Worm (Caenorhabditis elegans): Measurements from ENCODE around the gene srx-50.

Gene srx-50

ce11 chrIV:7081214-7081613 is 23.4 kb downstream of the srx-50 start, which contains the start of gene Y43B11AR.1:
Y43B11AR.1 (plus strand) TSS chrIV:7081514.
- TF ChIP-seq nhr-20 (tag; optimal IDR thresholded peaks at IDR 0.05) (no peak), dsc-1 (tag; optimal IDR thresholded peaks at IDR 0.05) (no peak), sup-37 (GFP tag; optimal IDR thresholded peaks at IDR 0.05) (no peak), unc-86 (tag; optimal IDR thresholded peaks at IDR 0.05) (no peak), F16B12.6 (tag; optimal IDR thresholded peaks at IDR 0.05) (no peak), hlh-17 (GFP tag; optimal IDR thresholded peaks at IDR 0.05; ENCODE audit: borderline replicate concordance) (no peak), nhr-12 (tag; optimal IDR thresholded peaks at IDR 0.05) (no peak), mef-2 (tag; optimal IDR thresholded peaks at IDR 0.05) (no peak)

- no peak for TF ChIP-seq ztf-4 (tag; optimal IDR thresholded peaks at IDR 0.05)
- no peak for TF ChIP-seq mab-9 (GFP tag; IDR thresholded peaks at IDR 0.05)
- no peak for TF ChIP-seq unc-98 (GFP tag; IDR thresholded peaks at IDR 0.05)
- no peak for TF ChIP-seq zag-1 (tag; optimal IDR thresholded peaks at IDR 0.05)
- no peak for TF ChIP-seq blmp-1 (tag; optimal IDR thresholded peaks at IDR 0.05)
- TF ChIP-seq nhr-11 (tag; optimal IDR thresholded peaks at IDR 0.05) = no peak
- peak; percentile 44 for TF ChIP-seq fos-1 (tag; optimal IDR thresholded peaks at IDR 0.05)
- no peak for TF ChIP-seq aha-1 (tag; optimal IDR thresholded peaks at IDR 0.05)
- peak; percentile 78 for TF ChIP-seq aly-2 (tag; optimal IDR thresholded peaks at IDR 0.05)
- TF ChIP-seq mdl-1 (tag; optimal IDR thresholded peaks at IDR 0.05) = no peak
- TF ChIP-seq egl-13 (tag; optimal IDR thresholded peaks at IDR 0.05) = no peak
- TF ChIP-seq nhr-71 (tag; optimal IDR thresholded peaks at IDR 0.05) = peak; percentile 46
- no peak for TF ChIP-seq ceh-90 (tag; optimal IDR thresholded peaks at IDR 0.05)
- no peak for TF ChIP-seq pqm-1 (tag; optimal IDR thresholded peaks at IDR 0.05)
- TF ChIP-seq nhr-90 (tag; optimal IDR thresholded peaks at IDR 0.05; ENCODE audit: poor library complexity) = peak; percentile 34
- no peak for TF ChIP-seq ceh-82 (tag; optimal IDR thresholded peaks at IDR 0.05)
- TF ChIP-seq grh-1 (GFP tag; IDR thresholded peaks at IDR 0.05) = no peak
- TF ChIP-seq elt-2 (tag; optimal IDR thresholded peaks at IDR 0.05) = no peak
- TF ChIP-seq isw-1 (GFP tag; IDR thresholded peaks at IDR 0.05) = no peak
- peak; percentile 30 for TF ChIP-seq rnt-1 (tag; optimal IDR thresholded peaks at IDR 0.05)
- no peak for TF ChIP-seq nhr-77 (tag; optimal IDR thresholded peaks at IDR 0.05)
- no peak for TF ChIP-seq snpc-4 (tag; optimal IDR thresholded peaks at IDR 0.05)
- no peak for TF ChIP-seq nhr-19 (GFP tag; conservative IDR thresholded peaks at IDR 0.05)
- TF ChIP-seq nhr-84 (tag; optimal IDR thresholded peaks at IDR 0.05) = no peak
- TF ChIP-seq sox-4 (tag; optimal IDR thresholded peaks at IDR 0.05) = no peak
- TF ChIP-seq ztf-11 (tag; optimal IDR thresholded peaks at IDR 0.05) = no peak
- TF ChIP-seq nhr-28 (tag; optimal IDR thresholded peaks at IDR 0.05) = no peak
- TF ChIP-seq hlh-4 (tag; optimal IDR thresholded peaks at IDR 0.05) = no peak
- TF ChIP-seq irx-1 (tag; optimal IDR thresholded peaks at IDR 0.05) = no peak
- no peak for TF ChIP-seq elt-3 (tag; optimal IDR thresholded peaks at IDR 0.05)
- TF ChIP-seq tbx-2 (tag; optimal IDR thresholded peaks at IDR 0.05) = no peak
- no peak for TF ChIP-seq unc-30 (tag; optimal IDR thresholded peaks at IDR 0.05)
- no peak for TF ChIP-seq unc-62 (GFP tag; optimal IDR thresholded peaks at IDR 0.05)
- TF ChIP-seq xbp-1 (tag; optimal IDR thresholded peaks at IDR 0.05) = no peak
- TF ChIP-seq unc-130 (tag; optimal IDR thresholded peaks at IDR 0.05) = no peak
- TF ChIP-seq lin-39 (tag; optimal IDR thresholded peaks at IDR 0.05) = no peak
- no peak for TF ChIP-seq lin-35 (GFP tag; optimal IDR thresholded peaks at IDR 0.05)
- no peak for TF ChIP-seq mef-2 (tag; optimal IDR thresholded peaks at IDR 0.05)
- no peak for TF ChIP-seq ets-5 (GFP tag; IDR thresholded peaks at IDR 0.05)
- TF ChIP-seq hlh-17 (GFP tag; optimal IDR thresholded peaks at IDR 0.05; ENCODE audit: borderline replicate concordance) = no peak
- peak; percentile 49 for TF ChIP-seq ama-1 (optimal IDR thresholded peaks at IDR 0.05)
- TF ChIP-seq ceh-63 (GFP tag; optimal IDR thresholded peaks at IDR 0.05) = no peak
- no peak for TF ChIP-seq vab-15 (tag; optimal IDR thresholded peaks at IDR 0.05)
- no peak for TF ChIP-seq nhr-76 (tag; optimal IDR thresholded peaks at IDR 0.05)
- no peak for TF ChIP-seq lin-15B (tag; optimal IDR thresholded peaks at IDR 0.05)
- TF ChIP-seq swsn-7 (tag; optimal IDR thresholded peaks at IDR 0.05) = no peak
- TF ChIP-seq efl-3 (GFP tag; optimal IDR thresholded peaks at IDR 0.05) = no peak
These were observed 25.6 kb downstream of the srx-50 start, which contains the start of gene Y43B11AR.3 for ce11 chrIV:7083382-7083784. Y43B11AR.3 (minus strand) TSS chrIV:7083716.

Measured in whole organism, L1 larva.